Fruit fly (Drosophila melanogaster) whole organism, prepupa: ENCODE results near the gene MESR3.

ENCODE experiments used
- Blimp-1 ChIP-seq: fragments of 200-800 bp; sonication (Bioruptor generic); optimal IDR thresholded peaks from 3 replicates; lab custom pipeline; 2017; ENCODE audit warnings: missing biosample characterization, missing genetic modification characterization, mild to moderate bottlenecking, moderate library complexity, missing genetic modification reagents
- CG10631 ChIP-seq: fragments of 200-800 bp; sonication (Bioruptor generic); optimal IDR thresholded peaks from 2 replicates; lab custom pipeline; 2016; ENCODE audit warnings: missing biosample characterization, missing genetic modification characterization
- CG10669 ChIP-seq: fragments of 200-800 bp; sonication (Bioruptor generic); optimal IDR thresholded peaks from 3 replicates; lab custom pipeline; 2018; ENCODE audit warnings: missing biosample characterization, mild to moderate bottlenecking, missing genetic modification characterization, moderate library complexity
- CG11294 ChIP-seq: fragments of 200-800 bp; sonication (Bioruptor generic); IDR thresholded peaks from 2 replicates; pipeline ENCODE4 v1.3.6; 2022; ENCODE audit warnings: missing biosample characterization, missing genetic modification characterization
- CG11762 ChIP-seq: fragments of 200-800 bp; sonication (Bioruptor generic); optimal IDR thresholded peaks from 3 replicates; lab custom pipeline; 2016; ENCODE audit warnings: missing biosample characterization, missing genetic modification characterization; ENCODE audit not compliant: insufficient read depth
- CG11902 ChIP-seq: fragments of 200-800 bp; sonication (Bioruptor generic); optimal IDR thresholded peaks from 3 replicates; lab custom pipeline; 2016; ENCODE audit warnings: missing biosample characterization, missing genetic modification characterization
- CG15336 ChIP-seq: fragments of 200-800 bp; sonication (Bioruptor generic); IDR thresholded peaks from 2 replicates; pipeline ENCODE4 v1.3.6; 2022; ENCODE audit warnings: missing biosample characterization, missing genetic modification characterization
- CG1621 ChIP-seq: fragments of 200-800 bp; sonication (Bioruptor generic); optimal IDR thresholded peaks from 3 replicates; lab custom pipeline; 2018; ENCODE audit warnings: missing biosample characterization, mild to moderate bottlenecking, missing genetic modification characterization
- CG16779 ChIP-seq: fragments of 200-800 bp; sonication (Bioruptor generic); optimal IDR thresholded peaks from 3 replicates; lab custom pipeline; 2017; ENCODE audit warnings: missing biosample characterization, mild to moderate bottlenecking, missing genetic modification characterization
- CG3032 ChIP-seq: fragments of 200-800 bp; optimal IDR thresholded peaks from 2 replicates; lab custom pipeline; 2019; ENCODE audit warnings: missing biosample characterization, mild to moderate bottlenecking, missing genetic modification characterization, moderate library complexity
- CG31627 ChIP-seq: fragments of 200-800 bp; sonication (Bioruptor generic); optimal IDR thresholded peaks from 3 replicates; lab custom pipeline; 2016; ENCODE audit warnings: missing biosample characterization, missing genetic modification characterization
- CG32006 ChIP-seq: fragments of 200-800 bp; sonication (Bioruptor generic); optimal IDR thresholded peaks from 3 replicates; lab custom pipeline; 2017; ENCODE audit warnings: missing biosample characterization, mild to moderate bottlenecking, missing genetic modification characterization
- CG3919 ChIP-seq: fragments of 200-800 bp; sonication (Bioruptor generic); optimal IDR thresholded peaks from 3 replicates; lab custom pipeline; 2016; ENCODE audit warnings: missing biosample characterization, missing genetic modification characterization
- CG4318 ChIP-seq: fragments of 200-800 bp; sonication (Bioruptor generic); optimal IDR thresholded peaks from 3 replicates; lab custom pipeline; 2017; ENCODE audit warnings: missing biosample characterization, mild to moderate bottlenecking, missing genetic modification characterization
- CG6163 ChIP-seq: fragments of 200-800 bp; sonication (Bioruptor generic); IDR thresholded peaks from 3 replicates; pipeline ENCODE4 v1.3.6; 2022; ENCODE audit warnings: missing biosample characterization, missing genetic modification characterization
- CG6276 ChIP-seq: fragments of 200-800 bp; sonication (Bioruptor generic); optimal IDR thresholded peaks from 2 replicates; lab custom pipeline; 2017; ENCODE audit warnings: missing biosample characterization, mild to moderate bottlenecking, missing genetic modification characterization
- CG6792 ChIP-seq: fragments of 200-800 bp; sonication (Bioruptor generic); optimal IDR thresholded peaks from 3 replicates; lab custom pipeline; 2016; ENCODE audit warnings: missing biosample characterization, missing genetic modification characterization
- CG6854 ChIP-seq: fragments of 200-800 bp; sonication (Bioruptor generic); optimal IDR thresholded peaks from 2 replicates; lab custom pipeline; 2017; ENCODE audit warnings: missing biosample characterization, mild to moderate bottlenecking, missing genetic modification characterization
- CG7368 ChIP-seq: fragments of 200-800 bp; sonication (Bioruptor generic); optimal IDR thresholded peaks from 3 replicates; lab custom pipeline; 2016; ENCODE audit warnings: missing biosample characterization, missing genetic modification characterization
- CG8119 ChIP-seq: fragments of 200-800 bp; sonication (Bioruptor generic); IDR thresholded peaks from 3 replicates; pipeline ENCODE4 v1.3.6; 2022; ENCODE audit warnings: missing biosample characterization, missing genetic modification characterization
- Eip78C ChIP-seq: fragments of 200-800 bp; sonication (Bioruptor generic); peaks from one replicate; lab custom pipeline; 2016; ENCODE audit warnings: missing biosample characterization, missing genetic modification characterization
- Eip93F ChIP-seq: fragments of 200-800 bp; sonication (Bioruptor generic); optimal IDR thresholded peaks from 2 replicates; lab custom pipeline; 2016; ENCODE audit warnings: missing biosample characterization, mild to moderate bottlenecking, missing genetic modification characterization
- Ets21C ChIP-seq: fragments of 200-800 bp; sonication (Bioruptor generic); optimal IDR thresholded peaks from 3 replicates; lab custom pipeline; 2016; ENCODE audit warnings: missing biosample characterization, missing genetic modification characterization
- Ets96B ChIP-seq: fragments of 200-800 bp; optimal IDR thresholded peaks from 2 replicates; lab custom pipeline; 2019; ENCODE audit warnings: missing biosample characterization, mild to moderate bottlenecking, missing genetic modification characterization, moderate library complexity
- Gug ChIP-seq: fragments of 200-800 bp; sonication (Bioruptor generic); IDR thresholded peaks from 2 replicates; pipeline ENCODE4 v1.3.6; 2022; ENCODE audit warnings: missing biosample characterization, missing genetic modification characterization
- Hr38 ChIP-seq: sonication (Bioruptor generic); optimal IDR thresholded peaks from 2 replicates; lab custom pipeline; 2016; ENCODE audit warnings: missing biosample characterization, missing genetic modification characterization
- Hr39 ChIP-seq: fragments of 200-800 bp; sonication (Bioruptor generic); optimal IDR thresholded peaks from 2 replicates; lab custom pipeline; 2016; ENCODE audit warnings: missing biosample characterization, missing genetic modification characterization
- Hr4 ChIP-seq: fragments of 200-800 bp; sonication (Bioruptor generic); optimal IDR thresholded peaks from 3 replicates; lab custom pipeline; 2016; ENCODE audit warnings: missing biosample characterization, missing genetic modification characterization
- Lpt ChIP-seq: fragments of 200-800 bp; sonication (Bioruptor generic); optimal IDR thresholded peaks from 3 replicates; lab custom pipeline; 2016; ENCODE audit warnings: missing biosample characterization, missing genetic modification characterization
- Smox ChIP-seq: fragments of 200-800 bp; sonication (Bioruptor generic); optimal IDR thresholded peaks from 3 replicates; lab custom pipeline; 2016; ENCODE audit warnings: missing biosample characterization, missing genetic modification characterization
- Sox102F ChIP-seq: fragments of 200-800 bp; sonication (Bioruptor generic); optimal IDR thresholded peaks from 2 replicates; lab custom pipeline; 2016; ENCODE audit warnings: missing biosample characterization, mild to moderate bottlenecking, missing genetic modification characterization
- Sox14 ChIP-seq: fragments of 200-800 bp; sonication (Bioruptor generic); optimal IDR thresholded peaks from 3 replicates; lab custom pipeline; 2016; ENCODE audit warnings: missing biosample characterization, missing genetic modification characterization
- Sox15 ChIP-seq: fragments of 200-800 bp; sonication (Bioruptor generic); optimal IDR thresholded peaks from 3 replicates; lab custom pipeline; 2016; ENCODE audit warnings: missing biosample characterization, missing genetic modification characterization
- achi ChIP-seq: fragments of 200-800 bp; sonication (Bioruptor generic); optimal IDR thresholded peaks from 3 replicates; lab custom pipeline; 2016; ENCODE audit warnings: missing biosample characterization, missing genetic modification characterization
- cyc ChIP-seq: fragments of 200-800 bp; sonication (Bioruptor generic); optimal IDR thresholded peaks from 3 replicates; lab custom pipeline; 2016; ENCODE audit warnings: missing biosample characterization, missing genetic modification characterization
- dac ChIP-seq: fragments of 200-800 bp; sonication (Bioruptor generic); optimal IDR thresholded peaks from 2 replicates; lab custom pipeline; 2017; ENCODE audit warnings: missing biosample characterization, mild to moderate bottlenecking, missing genetic modification characterization
- dsx ChIP-seq: fragments of 200-800 bp; optimal IDR thresholded peaks from 3 replicates; lab custom pipeline; 2019; ENCODE audit warnings: missing biosample characterization, mild to moderate bottlenecking, missing genetic modification characterization, moderate library complexity; ENCODE audit not compliant: poor library complexity, severe bottlenecking
- eg ChIP-seq: fragments of 200-800 bp; sonication (Bioruptor generic); IDR thresholded peaks from 3 replicates; pipeline ENCODE4 v1.3.6; 2022; ENCODE audit warnings: missing biosample characterization, missing genetic modification characterization
- esn ChIP-seq: fragments of 200-800 bp; sonication (Bioruptor generic); optimal IDR thresholded peaks from 2 replicates; lab custom pipeline; 2016; ENCODE audit warnings: missing biosample characterization, mild to moderate bottlenecking, missing genetic modification characterization, moderate library complexity
- fd85E ChIP-seq: fragments of 200-800 bp; sonication (Bioruptor generic); optimal IDR thresholded peaks from 3 replicates; lab custom pipeline; 2016; ENCODE audit warnings: missing biosample characterization, missing genetic modification characterization
- fkh ChIP-seq: fragments of 200-800 bp; sonication (Bioruptor generic); optimal IDR thresholded peaks from 3 replicates; lab custom pipeline; 2017; ENCODE audit warnings: missing biosample characterization, mild to moderate bottlenecking, missing genetic modification characterization, moderate library complexity
- lz ChIP-seq: fragments of 200-800 bp; sonication (Bioruptor generic); optimal IDR thresholded peaks from 3 replicates; lab custom pipeline; 2016; ENCODE audit warnings: missing biosample characterization, missing genetic modification characterization
- net ChIP-seq: fragments of 200-800 bp; sonication (Bioruptor generic); optimal IDR thresholded peaks from 3 replicates; lab custom pipeline; 2016; ENCODE audit warnings: missing biosample characterization, missing genetic modification characterization
- salr ChIP-seq, 2 experiments: fragments of 200-800 bp; sonication (Bioruptor generic); optimal IDR thresholded peaks; 3 replicates each; lab custom pipeline; 2016 to 2018; ENCODE audit warnings: missing biosample characterization in 2 of 2, missing genetic modification characterization in 2 of 2, mild to moderate bottlenecking in 1 of 2
- ss ChIP-seq, 2 experiments: fragments of 200-800 bp; sonication (Bioruptor generic); optimal IDR thresholded peaks; 2 replicates in 1 of 2; 3 replicates in 1 of 2; lab custom pipeline; 2017 to 2018; ENCODE audit warnings: mild to moderate bottlenecking in 2 of 2, missing biosample characterization in 2 of 2, missing genetic modification characterization in 2 of 2, moderate library complexity in 1 of 2
- svp ChIP-seq: fragments of 200-800 bp; sonication (Bioruptor generic); peaks from one replicate; lab custom pipeline; 2016; ENCODE audit warnings: missing biosample characterization, missing genetic modification characterization
- topi ChIP-seq: fragments of 200-800 bp; sonication (Bioruptor generic); optimal IDR thresholded peaks from 3 replicates; lab custom pipeline; 2016; ENCODE audit warnings: missing biosample characterization, missing genetic modification characterization

The MESR3 gene

dm6 chr2L:18663395-18663794 is 46.3 kb downstream of the MESR3 start (continued):
- TF ChIP-seq CG16779 (tag; lab: Kevin White, UChicago) (no peak), dac (GFP tag; lab: Kevin White, UChicago) (no peak), salr (GFP tag; optimal IDR thresholded peaks at IDR 0.05; lab: Kevin White, UChicago) (peak in 1 of 2 experiments; percentile 19), Sox14 (GFP tag; lab: Kevin White, UChicago) (peak; percentile 19), Ets96B (tag; lab: Kevin White, UChicago) (no peak), topi (GFP tag; lab: Kevin White, UChicago) (peak; percentile 14), ss (GFP tag; optimal IDR thresholded peaks at IDR 0.05; lab: Kevin White, UChicago) (no peak), Eip93F (no peak), achi (GFP tag; lab: Kevin White, UChicago) (no peak), CG11762 (no peak), CG7368 (no peak), Blimp-1 (GFP tag; lab: Kevin White, UChicago) (no peak), CG11294 (GFP tag; lab: Robert Waterston, UW) (no peak), eg (GFP tag; lab: Robert Waterston, UW) (peak; percentile 57), CG11902 (GFP tag; lab: Kevin White, UChicago) (no peak), Sox102F (no peak), cyc (GFP tag; lab: Kevin White, UChicago) (no peak), CG6163 (GFP tag; lab: Robert Waterston, UW) (peak; percentile 52; the same call in 2 of the 3 replicates), Sox15 (GFP tag; lab: Kevin White, UChicago) (no peak), Lpt (GFP tag; lab: Kevin White, UChicago) (peak; percentile 25), Smox (GFP tag; lab: Kevin White, UChicago) (peak; percentile 14), CG8119 (0 out of 3 replicates have a peak, but pooled peaks have one; percentile 20), CG6276 (GFP tag; lab: Kevin White, UChicago) (peak; percentile 22), Ets21C (GFP tag; lab: Kevin White, UChicago) (no peak), CG3919 (GFP tag; lab: Kevin White, UChicago) (peak; percentile 18), Hr38 (GFP tag; lab: Kevin White, UChicago) (no peak), Eip78C (GFP tag; lab: Kevin White, UChicago) (peak; percentile 74), lz (GFP tag; lab: Kevin White, UChicago) (peak; percentile 21), CG32006 (GFP tag; lab: Kevin White, UChicago) (peak; percentile 44), CG6854 (no peak), dsx (GFP tag; lab: Kevin White, UChicago) (no peak), CG31627 (GFP tag; lab: Kevin White, UChicago) (peak; percentile 34), Hr4 (peak; percentile 56)

dm6 chr2L:18664707-18665550 is 47.9 kb downstream of the MESR3 start:
- peak; percentile 64 for TF ChIP-seq CG1621 (tag; lab: Kevin White, UChicago)
- peak; percentile 47 for TF ChIP-seq CG6163 (GFP tag; lab: Robert Waterston, UW)
- TF ChIP-seq CG6792 (GFP tag; lab: Kevin White, UChicago): peak; percentile 74
- TF ChIP-seq CG10631 (GFP tag; lab: Kevin White, UChicago): peak; percentile 82
- peak; percentile 72 for TF ChIP-seq net (GFP tag; lab: Kevin White, UChicago)
- TF ChIP-seq CG10669 (GFP tag; lab: Kevin White, UChicago): peak; percentile 81
- TF ChIP-seq svp (GFP tag; lab: Kevin White, UChicago): peak; percentile 90
- TF ChIP-seq CG3919 (GFP tag; lab: Kevin White, UChicago): peak; percentile 73
- peak; percentile 87 for TF ChIP-seq topi (GFP tag; lab: Kevin White, UChicago)
- peak; percentile 78 for TF ChIP-seq cyc (GFP tag; lab: Kevin White, UChicago)
- TF ChIP-seq esn: peak; percentile 92
- TF ChIP-seq Ets96B (tag; lab: Kevin White, UChicago): peak; percentile 87
- peak; percentile 85 to 88 for TF ChIP-seq ss (GFP tag; optimal IDR thresholded peaks at IDR 0.05; lab: Kevin White, UChicago)
- peak; percentile 78 for TF ChIP-seq Sox102F
- no peak for TF ChIP-seq CG11902 (GFP tag; lab: Kevin White, UChicago)
- peak; percentile 84 for TF ChIP-seq achi (GFP tag; lab: Kevin White, UChicago)
- peak; percentile 76 for TF ChIP-seq CG15336 (GFP tag; lab: Robert Waterston, UW)
- peak; percentile 89 for TF ChIP-seq CG3032 (tag; lab: Kevin White, UChicago)
- peak; percentile 44 for TF ChIP-seq CG4318
- TF ChIP-seq CG6276 (GFP tag; lab: Kevin White, UChicago): peak; percentile 72
- TF ChIP-seq fd85E (GFP tag; lab: Kevin White, UChicago): no peak
- no peak for TF ChIP-seq fkh (GFP tag; lab: Kevin White, UChicago)
- peak; percentile 89 for TF ChIP-seq Sox14 (GFP tag; lab: Kevin White, UChicago)
- TF ChIP-seq Ets21C (GFP tag; lab: Kevin White, UChicago): peak; percentile 72
- TF ChIP-seq Gug (GFP tag; lab: Robert Waterston, UW): peak; percentile 35; the same call in 1 of the 2 replicates
- TF ChIP-seq Hr38 (GFP tag; lab: Kevin White, UChicago): no peak
- TF ChIP-seq Hr39 (GFP tag; lab: Kevin White, UChicago): peak; percentile 70
- TF ChIP-seq CG32006 (GFP tag; lab: Kevin White, UChicago): peak; percentile 81
